Worm (Caenorhabditis elegans) whole organism, mixed stage, embryonic: ENCODE results near the gene rps-22.

Source experiments
- cnd-1 ChIP-seq: fragments of 200-800 bp; sonication (Bioruptor generic); optimal IDR thresholded peaks from 2 replicates; lab custom pipeline; 2018; ENCODE audit warnings: mild to moderate bottlenecking, missing genetic modification characterization, missing compliant biosample characterization
- mep-1 ChIP-seq: fragments of 150-350 bp; optimal IDR thresholded peaks from 2 replicates; lab custom pipeline; 2017; ENCODE audit warnings: missing biosample characterization, missing genetic modification reagents, missing genetic modification characterization, inconsistent platforms
- nhr-237 ChIP-seq: fragments of 150-350 bp; optimal IDR thresholded peaks from 2 replicates; lab custom pipeline; 2014; ENCODE audit warnings: missing biosample characterization, missing genetic modification characterization
- unc-120 ChIP-seq: sonication (generic microtip); optimal IDR thresholded peaks from 2 replicates; lab custom pipeline; 2017; ENCODE audit warnings: missing genetic modification characterization, missing compliant biosample characterization; ENCODE audit not compliant: poor library complexity, severe bottlenecking

ce11 chrIII:1970433-1970832 is 20.1 kb downstream of the rps-22 start, which contains the start of gene R155.5:
- TF ChIP-seq nhr-237 (no peak), mep-1 (tag; lab: Kevin White, UChicago) (no peak), cnd-1 (tag; lab: Kevin White, UChicago) (no peak), unc-120 (tag; lab: Kevin White, UChicago) (no peak)
